Worm (Caenorhabditis elegans): ENCODE measurements around the gene cpr-5.

cpr-5 gene

DNA sequence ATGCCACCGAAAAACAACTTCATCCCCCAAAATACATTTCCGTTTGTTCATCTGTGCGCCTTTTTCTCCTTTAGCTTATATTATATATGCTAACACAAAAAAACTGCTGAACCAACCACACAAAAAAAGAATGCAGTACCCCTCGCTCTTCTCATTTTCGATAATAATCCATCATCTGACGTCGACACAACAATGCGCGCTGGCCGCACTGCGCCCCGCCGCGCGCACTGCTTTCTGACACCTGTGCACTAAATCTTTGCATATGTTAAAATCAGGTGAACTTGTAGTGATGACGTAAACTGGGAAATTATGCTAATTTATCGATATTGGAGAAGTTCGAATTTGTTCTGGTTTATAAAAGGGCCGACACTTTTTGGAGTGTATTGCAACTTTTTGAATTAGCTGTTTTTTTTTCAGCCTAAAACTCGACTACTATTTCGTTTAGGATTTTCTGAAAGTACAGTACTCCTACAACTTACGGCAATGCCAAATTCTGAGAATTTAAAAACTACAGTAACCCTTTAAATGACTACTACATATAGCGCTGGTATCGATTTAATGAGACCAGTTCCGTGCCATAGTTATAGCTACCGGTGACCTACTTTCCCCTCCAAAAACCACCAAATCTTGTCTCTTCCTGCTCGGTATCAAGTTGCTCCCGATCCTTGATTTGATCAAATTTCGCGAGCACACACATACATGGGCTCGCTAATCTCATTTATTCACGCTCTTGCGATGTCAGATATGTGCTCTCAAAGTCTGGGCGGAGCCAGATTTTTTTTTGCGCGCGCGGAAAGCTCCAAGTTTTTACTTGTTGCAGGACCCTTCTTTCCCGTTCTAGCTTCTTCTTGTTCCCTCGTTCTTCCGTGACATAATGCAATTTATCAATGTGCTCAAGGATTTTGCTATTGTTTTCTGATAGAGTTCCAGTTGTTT, 16.2 kb upstream of the cpr-5 start (continued):
- TF ChIP-seq mep-1 (tag; optimal IDR thresholded peaks at IDR 0.05) (peak; percentile 13), dsc-1 (tag; optimal IDR thresholded peaks at IDR 0.05) (peak; percentile 87), C04F5.9 (tag; optimal IDR thresholded peaks at IDR 0.05) (no peak), nhr-237 (tag; optimal IDR thresholded peaks at IDR 0.05) (no peak), F16B12.6 (tag; optimal IDR thresholded peaks at IDR 0.05) (no peak), sox-4 (tag; optimal IDR thresholded peaks at IDR 0.05) (peak; percentile 47), sptf-1 (tag; optimal IDR thresholded peaks at IDR 0.05) (no peak), elt-3 (tag; optimal IDR thresholded peaks at IDR 0.05) (no peak), nhr-84 (tag; optimal IDR thresholded peaks at IDR 0.05) (no peak), C34B4.2 (tag; optimal IDR thresholded peaks at IDR 0.05) (no peak), ets-5 (GFP tag; IDR thresholded peaks at IDR 0.05) (no peak), fkh-10 (GFP tag; optimal IDR thresholded peaks at IDR 0.05) (peak; percentile 89), nhr-12 (tag; optimal IDR thresholded peaks at IDR 0.05) (no peak), ztf-4 (tag; optimal IDR thresholded peaks at IDR 0.05) (no peak), ceh-8 (GFP tag; optimal IDR thresholded peaks at IDR 0.05) (no peak), alr-1 (tag; optimal IDR thresholded peaks at IDR 0.05; ENCODE audit: borderline replicate concordance) (no peak), ces-1 (GFP tag; optimal IDR thresholded peaks at IDR 0.05) (peak; percentile 34), lin-14 (GFP tag; optimal IDR thresholded peaks at IDR 0.05) (peak; percentile 78), pax-3 (tag; optimal IDR thresholded peaks at IDR 0.05) (peak; percentile 13), grh-1 (GFP tag; IDR thresholded peaks at IDR 0.05) (no peak), hlh-4 (tag; optimal IDR thresholded peaks at IDR 0.05) (no peak), nhr-20 (tag; optimal IDR thresholded peaks at IDR 0.05) (peak; percentile 2), isw-1 (GFP tag; IDR thresholded peaks at IDR 0.05) (no peak), nhr-11 (tag; optimal IDR thresholded peaks at IDR 0.05) (no peak), ceh-63 (GFP tag; optimal IDR thresholded peaks at IDR 0.05) (no peak), Y116A8C.19 (tag; optimal IDR thresholded peaks at IDR 0.05; ENCODE audit: borderline replicate concordance) (no peak), egl-27 (tag; optimal IDR thresholded peaks at IDR 0.05) (no peak), skn-1 (tag; optimal IDR thresholded peaks at IDR 0.05) (no peak), lin-15B (tag; optimal IDR thresholded peaks at IDR 0.05) (no peak), zag-1 (tag; optimal IDR thresholded peaks at IDR 0.05) (no peak), irx-1 (tag; optimal IDR thresholded peaks at IDR 0.05) (no peak), nhr-85 (tag) (no peak), ceh-90 (tag; optimal IDR thresholded peaks at IDR 0.05) (no peak), xbp-1 (tag; optimal IDR thresholded peaks at IDR 0.05) (no peak), fkh-8 (tag; optimal IDR thresholded peaks at IDR 0.05) (peak; percentile 91), snpc-4 (tag; optimal IDR thresholded peaks at IDR 0.05) (no peak), tlp-1 (tag; optimal IDR thresholded peaks at IDR 0.05) (no peak), sup-37 (GFP tag; optimal IDR thresholded peaks at IDR 0.05) (no peak), efl-1 (optimal IDR thresholded peaks at IDR 0.05) (peak in 1 of 2 experiments; percentile 4), efl-1 (GFP tag; optimal IDR thresholded peaks at IDR 0.05 in 1 of 2) (no peak), zip-4 (GFP tag; optimal IDR thresholded peaks at IDR 0.05) (no peak)

DNA sequence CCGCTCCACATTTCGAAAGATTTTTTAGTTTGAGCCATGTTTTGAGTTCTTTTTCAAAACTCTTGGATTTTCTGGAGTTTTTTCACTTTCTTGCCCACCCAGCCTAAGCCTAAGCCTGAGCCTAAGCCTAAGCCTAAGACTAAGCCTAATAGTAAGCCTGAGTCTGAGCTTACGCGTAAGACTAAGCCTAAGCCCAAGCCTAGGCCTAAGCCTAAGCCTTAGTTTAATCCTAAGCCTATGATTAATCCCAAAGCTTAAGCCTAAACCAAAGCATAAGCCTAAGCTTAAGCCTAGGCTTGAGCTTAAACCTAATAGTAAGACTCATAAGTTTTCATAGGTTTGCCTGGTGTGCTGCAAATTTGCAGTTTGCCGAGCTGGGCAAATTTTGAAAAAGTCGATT, 8.4 kb upstream of the cpr-5 start:
- no peak for TF ChIP-seq F16B12.6 (tag; optimal IDR thresholded peaks at IDR 0.05)
- TF ChIP-seq mab-9 (GFP tag; IDR thresholded peaks at IDR 0.05): 0 out of 2 replicates have a peak, but pooled peaks have one; percentile 23

Data from whole organism, L1 larva.